Fruit fly (Drosophila melanogaster) whole organism, pupa: Measurements from ENCODE around the gene Vha36-3.

ENCODE experiments used
- CG10348 ChIP-seq: fragments of 200-800 bp; sonication (Bioruptor generic); IDR thresholded peaks from 2 replicates; pipeline ENCODE4 v1.3.6; 2022; ENCODE audit warnings: missing biosample characterization, missing genetic modification characterization
- CG17806 ChIP-seq: fragments of 200-800 bp; sonication (Bioruptor generic); optimal IDR thresholded peaks from 2 replicates; lab custom pipeline; 2018; ENCODE audit warnings: missing biosample characterization, mild to moderate bottlenecking, missing genetic modification characterization, moderate library complexity
- CG4496 ChIP-seq: fragments of 200-800 bp; sonication (Bioruptor generic); IDR thresholded peaks from 3 replicates; pipeline ENCODE4 v1.3.6; 2022; ENCODE audit warnings: missing biosample characterization, missing genetic modification characterization
- CG8301 ChIP-seq: fragments of 200-800 bp; sonication (Bioruptor generic); optimal IDR thresholded peaks from 2 replicates; lab custom pipeline; 2018; ENCODE audit warnings: missing biosample characterization, mild to moderate bottlenecking, missing genetic modification characterization
- D1 ChIP-seq: fragments of 200-800 bp; sonication (Bioruptor generic); optimal IDR thresholded peaks from 2 replicates; lab custom pipeline; 2018; ENCODE audit warnings: missing biosample characterization, mild to moderate bottlenecking, missing genetic modification characterization, moderate library complexity
- EcR ChIP-seq: fragments of 200-800 bp; sonication (Bioruptor generic); optimal IDR thresholded peaks from 3 replicates; lab custom pipeline; 2019; ENCODE audit warnings: missing biosample characterization, missing genetic modification characterization, mild to moderate bottlenecking, moderate library complexity, missing genetic modification reagents
- Snoo ChIP-seq: fragments of 200-800 bp; sonication (Bioruptor generic); optimal IDR thresholded peaks from 3 replicates; lab custom pipeline; 2017; ENCODE audit warnings: missing biosample characterization, mild to moderate bottlenecking, missing genetic modification characterization, inconsistent platforms
- rn ChIP-seq: fragments of 200-800 bp; sonication (Bioruptor generic); IDR thresholded peaks from 2 replicates; pipeline ENCODE4 v1.3.6; 2022; ENCODE audit warnings: missing biosample characterization, missing genetic modification characterization

- TF ChIP-seq CG17806 (tag; lab: Kevin White, UChicago) (peak; percentile 75), CG4496 (GFP tag; lab: Robert Waterston, UW) (peak; percentile 91), D1 (tag; lab: Kevin White, UChicago) (no peak), EcR (no peak), Snoo (tag; lab: Kevin White, UChicago) (peak; percentile 71), rn (GFP tag; lab: Robert Waterston, UW) (peak; percentile 64), CG8301 (peak; percentile 74), CG10348 (no peak)
These were observed 28.3 kb upstream of the Vha36-3 start, which contains the start of gene Smyd3 for dm6 chrX:2608470-2609157.
